Worm (Caenorhabditis elegans) whole organism, L2 larva: ENCODE measurements around the gene clc-17.

Source experiments
- alr-1 ChIP-seq: fragments of 150-350 bp; optimal IDR thresholded peaks from 2 replicates; lab custom pipeline; 2014; ENCODE audit warnings: missing biosample characterization, missing genetic modification characterization
- ama-1 ChIP-seq: fragments of 150-350 bp; optimal IDR thresholded peaks from 2 replicates; lab custom pipeline; 2018; ENCODE audit warnings: inconsistent platforms
- dmd-4 ChIP-seq: sonication (generic microtip); optimal IDR thresholded peaks from 2 replicates; lab custom pipeline; 2017; ENCODE audit warnings: missing biosample characterization, missing genetic modification characterization
- nhr-6 ChIP-seq: fragments of 150-350 bp; optimal IDR thresholded peaks from 2 replicates; lab custom pipeline; 2014; ENCODE audit warnings: missing biosample characterization, missing genetic modification characterization
- nhr-77 ChIP-seq: fragments of 150-350 bp; optimal IDR thresholded peaks from 2 replicates; lab custom pipeline; 2014; ENCODE audit warnings: missing biosample characterization, missing genetic modification characterization
- snpc-4 ChIP-seq: fragments of 150-350 bp; optimal IDR thresholded peaks from 2 replicates; lab custom pipeline; 2014; ENCODE audit warnings: missing biosample characterization, missing genetic modification characterization
- unc-39 ChIP-seq: fragments of 150-350 bp; optimal IDR thresholded peaks from 2 replicates; lab custom pipeline; 2014; ENCODE audit warnings: missing biosample characterization, missing genetic modification characterization
- zag-1 ChIP-seq: fragments of 150-350 bp; optimal IDR thresholded peaks from 2 replicates; lab custom pipeline; 2014; ENCODE audit warnings: missing biosample characterization, missing genetic modification characterization
- ztf-1 ChIP-seq: fragments of 200-800 bp; sonication (Bioruptor generic); conservative IDR thresholded peaks from 2 replicates; pipeline ENCODE4 v1.3.6; 2022; ENCODE audit warnings: missing genetic modification characterization, missing compliant biosample characterization

- TF ChIP-seq alr-1 (tag; lab: Kevin White, UChicago) (no peak), ztf-1 (GFP tag; lab: Robert Waterston, UW) (no peak), zag-1 (tag; lab: Kevin White, UChicago) (no peak), snpc-4 (no peak), ama-1 (lab: Kevin White, UChicago) (no peak), nhr-6 (tag; lab: Kevin White, UChicago) (no peak), dmd-4 (tag; lab: Kevin White, UChicago) (no peak), unc-39 (tag; lab: Kevin White, UChicago) (no peak), nhr-77 (tag; lab: Kevin White, UChicago) (no peak)
Observed at ce11 chrX:11061904-11062303, 45.3 kb upstream of the clc-17 start, which contains the start of gene lpr-5.
